Worm (Caenorhabditis elegans) whole organism, mixed stage, embryonic: ENCODE results near the gene F28H6.8.

Experiments used
- blmp-1 ChIP-seq: fragments of 150-350 bp; optimal IDR thresholded peaks from 2 replicates; lab custom pipeline; 2014; ENCODE audit warnings: missing biosample characterization, missing genetic modification characterization
- elt-1 ChIP-seq: sonication (generic microtip); optimal IDR thresholded peaks from 2 replicates; lab custom pipeline; 2017; ENCODE audit warnings: missing genetic modification characterization, mild to moderate bottlenecking, missing compliant biosample characterization, antibody characterized with exemption, moderate library complexity, borderline replicate concordance; ENCODE audit not compliant: insufficient read depth
- flh-1 ChIP-seq: fragments of 200-800 bp; sonication (Bioruptor generic); optimal IDR thresholded peaks from 2 replicates; lab custom pipeline; 2018; ENCODE audit warnings: mild to moderate bottlenecking, missing genetic modification characterization, moderate library complexity, missing compliant biosample characterization
- mab-5 ChIP-seq: fragments of 150-350 bp; optimal IDR thresholded peaks from 2 replicates; lab custom pipeline; 2014; ENCODE audit warnings: missing biosample characterization, missing genetic modification characterization
- nhr-237 ChIP-seq: fragments of 150-350 bp; optimal IDR thresholded peaks from 2 replicates; lab custom pipeline; 2014; ENCODE audit warnings: missing biosample characterization, missing genetic modification characterization
- nhr-28 ChIP-seq: fragments of 150-350 bp; optimal IDR thresholded peaks from 2 replicates; lab custom pipeline; 2014; ENCODE audit warnings: missing biosample characterization, missing genetic modification characterization
- nhr-76 ChIP-seq: sonication (generic microtip); optimal IDR thresholded peaks from 2 replicates; lab custom pipeline; 2017; ENCODE audit warnings: missing biosample characterization, missing genetic modification characterization
- pha-4 ChIP-seq: fragments of 150-350 bp; optimal IDR thresholded peaks from 2 replicates; lab custom pipeline; 2018; ENCODE audit warnings: missing biosample characterization, missing genetic modification reagents, missing genetic modification characterization
- snpc-4 ChIP-seq: fragments of 150-350 bp; optimal IDR thresholded peaks from 2 replicates; lab custom pipeline; 2014; ENCODE audit warnings: missing biosample characterization, missing genetic modification characterization
- unc-62 ChIP-seq: fragments of 150-350 bp; optimal IDR thresholded peaks from 2 replicates; lab custom pipeline; 2014; ENCODE audit warnings: missing biosample characterization, missing genetic modification reagents, missing genetic modification characterization
- ztf-11 ChIP-seq: fragments of 150-350 bp; optimal IDR thresholded peaks from 2 replicates; lab custom pipeline; 2014; ENCODE audit warnings: missing biosample characterization, missing genetic modification characterization

ce11 chrX:14179488-14179887 is 45.3 kb upstream of the F28H6.8 start:
- TF ChIP-seq nhr-28 (tag; lab: Kevin White, UChicago) (no peak), elt-1 (tag; lab: Kevin White, UChicago) (no peak), snpc-4 (tag; lab: Kevin White, UChicago) (no peak), unc-62 (no peak), mab-5 (tag; lab: Kevin White, UChicago) (no peak), blmp-1 (tag; lab: Kevin White, UChicago) (no peak), ztf-11 (tag; lab: Kevin White, UChicago) (no peak), pha-4 (no peak), nhr-76 (tag; lab: Kevin White, UChicago) (no peak), nhr-237 (tag; lab: Kevin White, UChicago) (no peak), flh-1 (GFP tag; lab: Kevin White, UChicago) (no peak)
